Worm (Caenorhabditis elegans) whole organism, young adult: ENCODE measurements around the gene ZK563.7.
A peak's percentile ranks its signal among the peaks of the same experiment; 100 is the strongest.

Source experiments
- B0019.2 ChIP-seq: fragments of 200-800 bp; sonication (Bioruptor generic); conservative IDR thresholded peaks from 2 replicates; pipeline ENCODE4 v1.3.6; 2022; ENCODE audit warnings: missing genetic modification reagents, missing genetic modification characterization, missing compliant biosample characterization
- D2030.7 ChIP-seq: fragments of 200-800 bp; sonication (Bioruptor generic); IDR thresholded peaks from 2 replicates; pipeline ENCODE4 v1.3.6; 2022; ENCODE audit warnings: missing genetic modification reagents, missing genetic modification characterization, missing compliant biosample characterization
- F33H1.4 ChIP-seq: fragments of 200-800 bp; sonication (Bioruptor generic); IDR thresholded peaks from 2 replicates; pipeline ENCODE4 v1.3.6; 2022; ENCODE audit warnings: missing genetic modification reagents, missing genetic modification characterization, missing compliant biosample characterization
- F52B5.7 ChIP-seq: sonication (generic microtip); optimal IDR thresholded peaks from 2 replicates; lab custom pipeline; 2016; ENCODE audit warnings: mild to moderate bottlenecking, missing genetic modification characterization, missing compliant biosample characterization
- F55B11.4 ChIP-seq: sonication (generic microtip); optimal IDR thresholded peaks from 2 replicates; lab custom pipeline; 2016; ENCODE audit warnings: missing compliant biosample characterization, missing genetic modification characterization, borderline replicate concordance; ENCODE audit not compliant: insufficient read depth
- F57C9.4 ChIP-seq: sonication (generic microtip); optimal IDR thresholded peaks from 2 replicates; lab custom pipeline; 2017; ENCODE audit warnings: mild to moderate bottlenecking, missing genetic modification characterization, missing compliant biosample characterization
- K11D2.4 ChIP-seq: fragments of 200-800 bp; sonication (Bioruptor generic); IDR thresholded peaks from 2 replicates; pipeline ENCODE4 v1.3.6; 2022; ENCODE audit warnings: missing genetic modification reagents, missing genetic modification characterization, missing compliant biosample characterization
- Y53F4B.3 ChIP-seq: fragments of 200-800 bp; sonication (Bioruptor generic); IDR thresholded peaks from 2 replicates; pipeline ENCODE4 v1.3.6; 2022; ENCODE audit warnings: missing genetic modification reagents, missing genetic modification characterization, missing compliant biosample characterization
- Y53G8AR.9 ChIP-seq: fragments of 200-800 bp; sonication (Bioruptor generic); conservative IDR thresholded peaks from 2 replicates; pipeline ENCODE4 v1.3.6; 2022; ENCODE audit warnings: missing genetic modification reagents, missing genetic modification characterization, missing compliant biosample characterization
- Y56A3A.18 ChIP-seq: fragments of 200-800 bp; sonication (Bioruptor generic); IDR thresholded peaks from 2 replicates; pipeline ENCODE4 v1.3.6; 2022; ENCODE audit warnings: missing genetic modification reagents, missing genetic modification characterization, missing compliant biosample characterization
- Y95B8A.8 ChIP-seq: fragments of 200-800 bp; sonication (Bioruptor generic); IDR thresholded peaks from 2 replicates; pipeline ENCODE4 v1.3.6; 2022; ENCODE audit warnings: missing genetic modification reagents, missing genetic modification characterization, missing compliant biosample characterization
- athp-1 ChIP-seq: sonication (generic microtip); optimal IDR thresholded peaks from 2 replicates; lab custom pipeline; 2017; ENCODE audit warnings: mild to moderate bottlenecking, missing genetic modification characterization, missing compliant biosample characterization
- attf-3 ChIP-seq: fragments of 200-800 bp; sonication (Bioruptor generic); conservative IDR thresholded peaks from 2 replicates; pipeline ENCODE4 v1.3.6; 2022; ENCODE audit warnings: missing genetic modification reagents, missing genetic modification characterization, missing compliant biosample characterization
- attf-6 ChIP-seq: fragments of 200-800 bp; sonication (Bioruptor generic); IDR thresholded peaks from 2 replicates; pipeline ENCODE4 v1.3.6; 2022; ENCODE audit warnings: missing genetic modification reagents, missing genetic modification characterization, missing compliant biosample characterization
- cebp-2 ChIP-seq: fragments of 200-800 bp; sonication (Bioruptor generic); IDR thresholded peaks from 2 replicates; pipeline ENCODE4 v1.3.6; 2022; ENCODE audit warnings: missing genetic modification characterization, missing compliant biosample characterization
- ceh-27 ChIP-seq: fragments of 200-800 bp; sonication (Bioruptor generic); optimal IDR thresholded peaks from 2 replicates; lab custom pipeline; 2018; ENCODE audit warnings: mild to moderate bottlenecking, missing genetic modification characterization, moderate library complexity, missing compliant biosample characterization
- ceh-79 ChIP-seq: sonication (generic microtip); optimal IDR thresholded peaks from 2 replicates; lab custom pipeline; 2017; ENCODE audit warnings: mild to moderate bottlenecking, missing genetic modification characterization, missing compliant biosample characterization
- ceh-91 ChIP-seq: fragments of 200-800 bp; sonication (Bioruptor generic); IDR thresholded peaks from 2 replicates; pipeline ENCODE4 v1.3.6; 2022; ENCODE audit warnings: missing genetic modification reagents, missing genetic modification characterization, missing compliant biosample characterization
- dpl-1 ChIP-seq: fragments of 150-350 bp; optimal IDR thresholded peaks from 2 replicates; lab custom pipeline; 2014; ENCODE audit warnings: missing biosample characterization, missing genetic modification reagents, missing genetic modification characterization
- efl-1 ChIP-seq: fragments of 150-350 bp; optimal IDR thresholded peaks from 2 replicates; lab custom pipeline; 2014; ENCODE audit warnings: missing biosample characterization, missing genetic modification reagents, missing genetic modification characterization
- egl-18 ChIP-seq: fragments of 200-800 bp; sonication (Bioruptor generic); IDR thresholded peaks from 2 replicates; pipeline ENCODE4 v1.3.6; 2022; ENCODE audit warnings: missing genetic modification reagents, missing genetic modification characterization, missing compliant biosample characterization
- egl-44 ChIP-seq: fragments of 200-800 bp; sonication (Bioruptor generic); IDR thresholded peaks from 2 replicates; pipeline ENCODE4 v1.3.6; 2022; ENCODE audit warnings: missing genetic modification reagents, missing genetic modification characterization, missing compliant biosample characterization
- egrh-3 ChIP-seq: fragments of 200-800 bp; sonication (Bioruptor generic); IDR thresholded peaks from 2 replicates; pipeline ENCODE4 v1.3.6; 2022; ENCODE audit warnings: missing genetic modification reagents, missing genetic modification characterization, missing compliant biosample characterization
- ekl-4 ChIP-seq: fragments of 200-800 bp; sonication (Bioruptor generic); IDR thresholded peaks from 2 replicates; pipeline ENCODE4 v1.3.6; 2022; ENCODE audit warnings: missing genetic modification reagents, missing genetic modification characterization, missing compliant biosample characterization
- ets-4 ChIP-seq: fragments of 200-800 bp; sonication (Bioruptor generic); optimal IDR thresholded peaks from 2 replicates; lab custom pipeline; 2018; ENCODE audit warnings: mild to moderate bottlenecking, missing genetic modification characterization, missing compliant biosample characterization
- hmg-1.2 ChIP-seq: fragments of 200-800 bp; sonication (Bioruptor generic); IDR thresholded peaks from 2 replicates; pipeline ENCODE4 v1.3.6; 2022; ENCODE audit warnings: missing genetic modification reagents, missing genetic modification characterization, missing compliant biosample characterization
- hsf-1 ChIP-seq: fragments of 200-800 bp; sonication (Bioruptor generic); IDR thresholded peaks from 2 replicates; pipeline ENCODE4 v1.3.6; 2022; ENCODE audit warnings: missing genetic modification reagents, missing genetic modification characterization, missing compliant biosample characterization
- lag-1 ChIP-seq: fragments of 200-800 bp; sonication (Bioruptor generic); IDR thresholded peaks from 2 replicates; pipeline ENCODE4 v1.3.6; 2022; ENCODE audit warnings: missing genetic modification reagents, missing genetic modification characterization, missing compliant biosample characterization
- lin-35 ChIP-seq, 3 experiments: fragments of 150-350 bp in 2 of 3; sonication (generic microtip) in 1 of 3; optimal IDR thresholded peaks; 2 replicates each; lab custom pipeline; 2014 to 2018; ENCODE audit warnings: missing biosample characterization in 3 of 3, missing genetic modification characterization in 3 of 3, missing genetic modification reagents in 3 of 3
- lsy-27 ChIP-seq: sonication (generic microtip); optimal IDR thresholded peaks from 2 replicates; lab custom pipeline; 2017; ENCODE audit warnings: missing genetic modification characterization, mild to moderate bottlenecking, missing compliant biosample characterization, antibody characterized with exemption, missing genotype, borderline replicate concordance; ENCODE audit not compliant: insufficient read depth
- madf-3 ChIP-seq: fragments of 200-800 bp; sonication (Bioruptor generic); IDR thresholded peaks from 2 replicates; pipeline ENCODE4 v1.3.6; 2022; ENCODE audit warnings: missing genetic modification reagents, missing genetic modification characterization, missing compliant biosample characterization
- madf-8 ChIP-seq: fragments of 200-800 bp; sonication (Bioruptor generic); conservative IDR thresholded peaks from 2 replicates; pipeline ENCODE4 v1.3.6; 2022; ENCODE audit warnings: missing genetic modification reagents, missing genetic modification characterization, missing compliant biosample characterization
- mcd-1 ChIP-seq: fragments of 200-800 bp; sonication (Bioruptor generic); IDR thresholded peaks from 2 replicates; pipeline ENCODE4 v1.3.6; 2022; ENCODE audit warnings: missing genetic modification reagents, missing genetic modification characterization, missing compliant biosample characterization
- mes-4 ChIP-seq: sonication (generic microtip); optimal IDR thresholded peaks from 2 replicates; lab custom pipeline; 2016; ENCODE audit warnings: missing genotype, missing genetic modification characterization, missing compliant biosample characterization
- nfya-2 ChIP-seq: fragments of 200-800 bp; sonication (Bioruptor generic); IDR thresholded peaks from 2 replicates; pipeline ENCODE4 v1.3.6; 2022; ENCODE audit warnings: missing genetic modification reagents, missing genetic modification characterization, missing compliant biosample characterization
- nhr-120 ChIP-seq: fragments of 200-800 bp; sonication (Bioruptor generic); IDR thresholded peaks from 2 replicates; pipeline ENCODE4 v1.3.6; 2022; ENCODE audit warnings: missing genetic modification characterization, missing compliant biosample characterization
- nhr-27 ChIP-seq: fragments of 200-800 bp; sonication (Bioruptor generic); optimal IDR thresholded peaks from 2 replicates; lab custom pipeline; 2018; ENCODE audit warnings: mild to moderate bottlenecking, missing genetic modification characterization, moderate library complexity, missing compliant biosample characterization
- nhr-80 ChIP-seq: sonication (generic microtip); optimal IDR thresholded peaks from 2 replicates; lab custom pipeline; 2016; ENCODE audit warnings: missing genetic modification characterization, missing compliant biosample characterization
- rcor-1 ChIP-seq: fragments of 200-800 bp; sonication (Bioruptor generic); IDR thresholded peaks from 2 replicates; pipeline ENCODE4 v1.3.6; 2022; ENCODE audit warnings: missing genetic modification reagents, missing genetic modification characterization, missing compliant biosample characterization
- rec-8 ChIP-seq, 2 experiments: sonication (generic microtip); optimal IDR thresholded peaks; 2 replicates each; lab custom pipeline; 2016; ENCODE audit warnings: mild to moderate bottlenecking in 2 of 2, missing genetic modification characterization in 2 of 2, missing genetic modification reagents in 2 of 2, missing genotype in 2 of 2, missing biosample characterization in 1 of 2, missing compliant biosample characterization in 1 of 2, moderate library complexity in 1 of 2
- repo-1 ChIP-seq: sonication (generic microtip); optimal IDR thresholded peaks from 2 replicates; lab custom pipeline; 2017; ENCODE audit warnings: mild to moderate bottlenecking, missing genetic modification characterization, missing compliant biosample characterization
- sea-2 ChIP-seq: fragments of 200-800 bp; sonication (Bioruptor generic); IDR thresholded peaks from 2 replicates; pipeline ENCODE4 v1.3.6; 2022; ENCODE audit warnings: missing genetic modification characterization, missing compliant biosample characterization
- snpc-3.4 ChIP-seq: sonication (generic microtip); optimal IDR thresholded peaks from 2 replicates; lab custom pipeline; 2017; ENCODE audit warnings: missing genetic modification characterization, mild to moderate bottlenecking, missing compliant biosample characterization, antibody characterized with exemption, moderate library complexity, missing genotype, missing genetic modification reagents
- sptf-2 ChIP-seq: fragments of 200-800 bp; sonication (Bioruptor generic); optimal IDR thresholded peaks from 2 replicates; lab custom pipeline; 2018; ENCODE audit warnings: mild to moderate bottlenecking, missing genetic modification characterization, missing compliant biosample characterization
- unc-130 ChIP-seq: sonication (generic microtip); optimal IDR thresholded peaks from 2 replicates; lab custom pipeline; 2016; ENCODE audit warnings: missing genetic modification reagents, missing genetic modification characterization, missing compliant biosample characterization
- unc-62 ChIP-seq: fragments of 150-350 bp; optimal IDR thresholded peaks from 2 replicates; lab custom pipeline; 2014; ENCODE audit warnings: missing biosample characterization, missing genetic modification reagents, missing genetic modification characterization
- xnd-1 ChIP-seq: sonication (generic microtip); optimal IDR thresholded peaks from 2 replicates; lab custom pipeline; 2016; ENCODE audit warnings: missing genotype, missing genetic modification reagents, missing genetic modification characterization, missing compliant biosample characterization
- zfh-2 ChIP-seq: fragments of 200-800 bp; sonication (Bioruptor generic); conservative IDR thresholded peaks from 2 replicates; pipeline ENCODE4 v1.3.6; 2022; ENCODE audit warnings: missing genetic modification reagents, missing genetic modification characterization, missing compliant biosample characterization

ZK563.7 gene

ce11 chrX:3371264-3371663, 9.0 kb upstream of the ZK563.7 start (continued):
- TF ChIP-seq xnd-1 (tag; lab: Kevin White, UChicago) (no peak), lin-35 (GFP tag; optimal IDR thresholded peaks at IDR 0.05; lab: Kevin White, UChicago) (peak in 1 of 3 experiments; percentile 69), egl-44 (GFP tag; lab: Robert Waterston, UW) (peak; percentile 75), F52B5.7 (peak; percentile 75), ceh-27 (GFP tag; lab: Kevin White, UChicago) (peak; percentile 74), attf-3 (GFP tag; lab: Robert Waterston, UW) (no peak; the same call in 1 of the 2 replicates), cebp-2 (GFP tag; lab: Robert Waterston, UW) (0 out of 2 replicates have a peak, but pooled peaks have one; percentile 76), D2030.7 (GFP tag; lab: Robert Waterston, UW) (peak; percentile 73), ekl-4 (GFP tag; lab: Robert Waterston, UW) (peak; percentile 79), unc-130 (GFP tag; lab: Kevin White, UChicago) (peak; percentile 54), sea-2 (GFP tag; lab: Robert Waterston, UW) (no peak), nfya-2 (GFP tag; lab: Robert Waterston, UW) (no peak), ceh-79 (peak; percentile 35), madf-3 (GFP tag; lab: Robert Waterston, UW) (peak; percentile 77; the same call in 1 of the 2 replicates), hsf-1 (GFP tag; lab: Robert Waterston, UW) (no peak), rcor-1 (GFP tag; lab: Robert Waterston, UW) (peak; percentile 75), Y53G8AR.9 (GFP tag; lab: Robert Waterston, UW) (peak; percentile 39; the same call in 1 of the 2 replicates), athp-1 (tag; lab: Kevin White, UChicago) (peak; percentile 55), nhr-120 (GFP tag; lab: Robert Waterston, UW) (0 out of 2 replicates have a peak, but pooled peaks have one; percentile 60), attf-6 (GFP tag; lab: Robert Waterston, UW) (peak; percentile 50; the same call in 1 of the 2 replicates), nhr-80 (tag; lab: Kevin White, UChicago) (peak; percentile 23), repo-1 (peak; percentile 59), Y95B8A.8 (GFP tag; lab: Robert Waterston, UW) (peak; percentile 73), efl-1 (GFP tag; lab: Kevin White, UChicago) (no peak), B0019.2 (GFP tag; lab: Robert Waterston, UW) (no peak), nhr-27 (tag; lab: Kevin White, UChicago) (peak; percentile 48), hmg-1.2 (GFP tag; lab: Robert Waterston, UW) (peak; percentile 83), dpl-1 (GFP tag; lab: Kevin White, UChicago) (no peak), ceh-91 (GFP tag; lab: Robert Waterston, UW) (no peak), lag-1 (GFP tag; lab: Robert Waterston, UW) (no peak), K11D2.4 (peak; percentile 67), rec-8 (tag; optimal IDR thresholded peaks at IDR 0.05; lab: Kevin White, UChicago) (peak; percentile 62 to 75), mes-4 (tag; lab: Kevin White, UChicago) (peak; percentile 59), snpc-3.4 (tag; lab: Kevin White, UChicago) (peak; percentile 86), F55B11.4 (tag; lab: Kevin White, UChicago) (no peak), F57C9.4 (no peak), madf-8 (GFP tag; lab: Robert Waterston, UW) (0 out of 2 replicates have a peak, but pooled peaks have one; percentile 5), unc-62 (GFP tag; lab: Kevin White, UChicago) (no peak), egl-18 (GFP tag; lab: Robert Waterston, UW) (0 out of 2 replicates have a peak, but pooled peaks have one; percentile 55), mcd-1 (peak; percentile 60; the same call in 1 of the 2 replicates), ets-4 (peak; percentile 57), F33H1.4 (no peak), zfh-2 (GFP tag; lab: Robert Waterston, UW) (no peak; the same call in 1 of the 2 replicates), sptf-2 (no peak), lsy-27 (tag; lab: Kevin White, UChicago) (peak; percentile 63), Y53F4B.3 (GFP tag; lab: Robert Waterston, UW) (no peak), egrh-3 (peak; percentile 57; the same call in 1 of the 2 replicates), Y56A3A.18 (GFP tag; lab: Robert Waterston, UW) (peak; percentile 72; the same call in 1 of the 2 replicates)
